Worm (Caenorhabditis elegans): ENCODE data around the gene egl-23.

egl-23 gene

ce11 chrIV:14033752-14034570, 45.1 kb downstream of the egl-23 start (continued):
- no peak for TF ChIP-seq ccch-3 (GFP tag; optimal IDR thresholded peaks at IDR 0.05)
- no peak for TF ChIP-seq ztf-22 (GFP tag; optimal IDR thresholded peaks at IDR 0.05)
- no peak for TF ChIP-seq xnd-1 (tag; optimal IDR thresholded peaks at IDR 0.05)
- TF ChIP-seq D2030.7 (GFP tag; IDR thresholded peaks at IDR 0.05) = 0 out of 2 replicates have a peak, but pooled peaks have one; percentile 14
- TF ChIP-seq lir-1 (GFP tag; conservative IDR thresholded peaks at IDR 0.05) = no peak
- TF ChIP-seq hmg-20 (GFP tag; IDR thresholded peaks at IDR 0.05) = no peak
- no peak for TF ChIP-seq ceh-79 (tag; optimal IDR thresholded peaks at IDR 0.05)
- TF ChIP-seq atf-7 (tag; optimal IDR thresholded peaks at IDR 0.05) = peak; percentile 60
- no peak for TF ChIP-seq hrde-1 (tag; optimal IDR thresholded peaks at IDR 0.05; ENCODE audit: borderline replicate concordance)
- peak; percentile 69; the same call in 1 of the 2 replicates for TF ChIP-seq let-526 (GFP tag; IDR thresholded peaks at IDR 0.05)
- TF ChIP-seq Y53F4B.3 (GFP tag; IDR thresholded peaks at IDR 0.05) = no peak

ce11 chrIV:14034571-14034954, 45.7 kb downstream of the egl-23 start:
- TF ChIP-seq pha-4 (tag; optimal IDR thresholded peaks at IDR 0.05) = no peak
- no peak for TF ChIP-seq Y53F4B.3 (GFP tag; IDR thresholded peaks at IDR 0.05)
- no peak for TF ChIP-seq chd-7 (tag; optimal IDR thresholded peaks at IDR 0.05)
- no peak for TF ChIP-seq lin-54 (GFP tag; optimal IDR thresholded peaks at IDR 0.05)
- no peak for TF ChIP-seq attf-5 (GFP tag; optimal IDR thresholded peaks at IDR 0.05)
- no peak for TF ChIP-seq F23B12.7 (tag; optimal IDR thresholded peaks at IDR 0.05; ENCODE audit: insufficient read depth)
- no peak for TF ChIP-seq T26A5.8 (tag; optimal IDR thresholded peaks at IDR 0.05)
- no peak for TF ChIP-seq B0019.2 (GFP tag; conservative IDR thresholded peaks at IDR 0.05)
- no peak for TF ChIP-seq attf-6 (GFP tag; IDR thresholded peaks at IDR 0.05)
- TF ChIP-seq egl-18 (GFP tag; IDR thresholded peaks at IDR 0.05) = no peak
- no peak for TF ChIP-seq efl-1 (GFP tag; optimal IDR thresholded peaks at IDR 0.05)
- no peak for TF ChIP-seq D2030.7 (GFP tag; IDR thresholded peaks at IDR 0.05)
- no peak for TF ChIP-seq mel-28 (tag; optimal IDR thresholded peaks at IDR 0.05; ENCODE audit: borderline replicate concordance)
- no peak for TF ChIP-seq athp-1 (tag; optimal IDR thresholded peaks at IDR 0.05)
- no peak for TF ChIP-seq ama-1 (optimal IDR thresholded peaks at IDR 0.05)
- TF ChIP-seq ama-1 (GFP tag; optimal IDR thresholded peaks at IDR 0.05) = no peak
- no peak for TF ChIP-seq cebp-2 (GFP tag; IDR thresholded peaks at IDR 0.05)

ce11 chrIV:14043680-14044079, 54.8 kb downstream of the egl-23 start, which contains the start of gene Y37A1B.7:
Y37A1B.7 (minus strand) TSS chrIV:14043780.
- TF ChIP-seq lin-40 (tag; optimal IDR thresholded peaks at IDR 0.05) (no peak), T26A5.8 (tag; optimal IDR thresholded peaks at IDR 0.05) (no peak), sdz-38 (tag; optimal IDR thresholded peaks at IDR 0.05) (no peak), D2030.7 (GFP tag; IDR thresholded peaks at IDR 0.05) (no peak), nfyb-1 (GFP tag; IDR thresholded peaks at IDR 0.05) (no peak), nhr-90 (tag; optimal IDR thresholded peaks at IDR 0.05) (no peak), ceh-58 (GFP tag; IDR thresholded peaks at IDR 0.05) (no peak), egl-44 (GFP tag; IDR thresholded peaks at IDR 0.05) (no peak), Y95B8A.8 (GFP tag; IDR thresholded peaks at IDR 0.05) (no peak), athp-1 (tag; optimal IDR thresholded peaks at IDR 0.05) (no peak)

ce11 chrIV:14046777-14047176, 57.9 kb downstream of the egl-23 start:
- TF ChIP-seq snpc-4 (GFP tag; optimal IDR thresholded peaks at IDR 0.05) = no peak
- peak in 1 of 4 experiments; percentile 18 for TF ChIP-seq snpc-4 (tag; optimal IDR thresholded peaks at IDR 0.05)
- no peak for TF ChIP-seq B0019.2 (GFP tag; conservative IDR thresholded peaks at IDR 0.05)
